Fruit fly (Drosophila melanogaster): ENCODE results near the gene CG18231.

Gene CG18231

dm6 chr3L:18625786-18626185 is 18.5 kb downstream of the CG18231 start, which contains the start of gene MYPT-75D (continued):
- TF ChIP-seq pzg (GFP tag; optimal IDR thresholded peaks at IDR 0.05) (peak; percentile 76), Sin3A (optimal IDR thresholded peaks at IDR 0.05) (no peak), bsh (GFP tag; optimal IDR thresholded peaks at IDR 0.05) (peak in 1 of 2 experiments; percentile 15), CG6683 (GFP tag; optimal IDR thresholded peaks at IDR 0.05) (no peak), Deaf1 (tag; optimal IDR thresholded peaks at IDR 0.05) (peak; percentile 47), pita (GFP tag; optimal IDR thresholded peaks at IDR 0.05) (no peak), Asciz (GFP tag; optimal IDR thresholded peaks at IDR 0.05) (no peak), CG8478 (optimal IDR thresholded peaks at IDR 0.05) (no peak), CHES-1-like (GFP tag; optimal IDR thresholded peaks at IDR 0.05) (peak; percentile 62), disco-r (GFP tag; optimal IDR thresholded peaks at IDR 0.05) (no peak), CG1529 (GFP tag; optimal IDR thresholded peaks at IDR 0.05) (no peak), CG5245 (GFP tag; optimal IDR thresholded peaks at IDR 0.05) (no peak), CkIIα-i1 (GFP tag; IDR thresholded peaks at IDR 0.05) (no peak), wor (GFP tag; IDR thresholded peaks at IDR 0.05) (no peak), CG12155 (GFP tag; optimal IDR thresholded peaks at IDR 0.05) (no peak), hkb (optimal IDR thresholded peaks at IDR 0.05) (no peak), hkb (GFP tag; IDR thresholded peaks at IDR 0.05) (peak; percentile 11; the same call in 1 of the 2 replicates), scrt (GFP tag; optimal IDR thresholded peaks at IDR 0.05) (no peak), gsb (GFP tag; IDR thresholded peaks at IDR 0.05) (no peak), Myb (GFP tag; optimal IDR thresholded peaks at IDR 0.05) (peak; percentile 55), shn (GFP tag; optimal IDR thresholded peaks at IDR 0.05) (no peak), rib (GFP tag; IDR thresholded peaks at IDR 0.05) (peak; percentile 45; the same call in 1 of the 2 replicates), salm (tag; optimal IDR thresholded peaks at IDR 0.05) (peak; percentile 5), Hr39 (optimal IDR thresholded peaks at IDR 0.05) (no peak), jing (GFP tag; optimal IDR thresholded peaks at IDR 0.05) (no peak), hbn (GFP tag; IDR thresholded peaks at IDR 0.05; ENCODE audit: partially characterized antibody) (peak; percentile 93), ind (GFP tag; optimal IDR thresholded peaks at IDR 0.05) (no peak), CG11723 (GFP tag; optimal IDR thresholded peaks at IDR 0.05) (peak; percentile 31), Tbp (GFP tag; optimal IDR thresholded peaks at IDR 0.05) (no peak), CG34224 (GFP tag; IDR thresholded peaks at IDR 0.05; ENCODE audit: partially characterized antibody) (peak; percentile 98), CG10543 (GFP tag; optimal IDR thresholded peaks at IDR 0.05) (peak; percentile 3), gro (GFP tag; optimal IDR thresholded peaks at IDR 0.05) (peak; percentile 80), tin (GFP tag; optimal IDR thresholded peaks at IDR 0.05) (no peak), wek (GFP tag; optimal IDR thresholded peaks at IDR 0.05) (peak; percentile 13), bcd (GFP tag; optimal IDR thresholded peaks at IDR 0.05) (no peak), Optix (GFP tag; IDR thresholded peaks at IDR 0.05) (no peak), usp (GFP tag; optimal IDR thresholded peaks at IDR 0.05) (no peak), E2f1 (GFP tag; IDR thresholded peaks at IDR 0.05) (no peak), CG9876 (GFP tag; optimal IDR thresholded peaks at IDR 0.05) (no peak), jumu (GFP tag; optimal IDR thresholded peaks at IDR 0.05) (no peak), pb (GFP tag; optimal IDR thresholded peaks at IDR 0.05) (no peak), ranshi (GFP tag; IDR thresholded peaks at IDR 0.05) (peak; percentile 5; the same call in 1 of the 2 replicates), CG7987 (GFP tag; optimal IDR thresholded peaks at IDR 0.05) (peak; percentile 32), B-H1 (GFP tag; IDR thresholded peaks at IDR 0.05) (no peak), br (optimal IDR thresholded peaks at IDR 0.05) (no peak), dpn (GFP tag; optimal IDR thresholded peaks at IDR 0.05) (peak in 1 of 2 experiments; percentile 27), zfh2 (GFP tag; optimal IDR thresholded peaks at IDR 0.05) (no peak), NC2α (GFP tag; optimal IDR thresholded peaks at IDR 0.05) (no peak), CG8765 (GFP tag; IDR thresholded peaks at IDR 0.05) (no peak), CG2889 (GFP tag; IDR thresholded peaks at IDR 0.05) (no peak), ro (GFP tag; IDR thresholded peaks at IDR 0.05) (no peak), bigmax (GFP tag; optimal IDR thresholded peaks at IDR 0.05) (no peak), CG13424 (tag; optimal IDR thresholded peaks at IDR 0.05) (peak; percentile 11), Mad (GFP tag; optimal IDR thresholded peaks at IDR 0.05) (no peak)
